Fruit fly (Drosophila melanogaster): ENCODE measurements around the gene Wnt4.

dm6 chr2L:7277562-7278255 is 738 bp upstream of the Wnt4 start:
- TF ChIP-seq pan (optimal IDR thresholded peaks at IDR 0.05) (no peak), Dll (optimal IDR thresholded peaks at IDR 0.05) (no peak), CG8478 (optimal IDR thresholded peaks at IDR 0.05) (no peak), usp (GFP tag; optimal IDR thresholded peaks at IDR 0.05) (no peak), EcR (GFP tag; optimal IDR thresholded peaks at IDR 0.05) (no peak), psq (optimal IDR thresholded peaks at IDR 0.05) (no peak)
